Worm (Caenorhabditis elegans) whole organism, midembryonic: Measurements from ENCODE around the gene amx-1.

Source experiments
- T22C8.4 ChIP-seq: fragments of 200-800 bp; sonication (Bioruptor generic); IDR thresholded peaks from 2 replicates; pipeline ENCODE4 v1.3.6; 2022; ENCODE audit warnings: missing genetic modification characterization, missing compliant biosample characterization
- cog-1 ChIP-seq: sonication (generic microtip); optimal IDR thresholded peaks from 2 replicates; lab custom pipeline; 2016; ENCODE audit warnings: missing genetic modification characterization, missing compliant biosample characterization
- flt-1 ChIP-seq: fragments of 200-800 bp; sonication (Bioruptor generic); IDR thresholded peaks from 2 replicates; pipeline ENCODE4 v1.3.6; 2022; ENCODE audit warnings: missing genetic modification characterization, missing compliant biosample characterization
- klf-2 ChIP-seq: fragments of 200-800 bp; sonication (Bioruptor generic); conservative IDR thresholded peaks from 2 replicates; pipeline ENCODE4 v1.3.6; 2022; ENCODE audit warnings: missing genetic modification reagents, missing genetic modification characterization, missing compliant biosample characterization
- med-1 ChIP-seq: sonication (generic microtip); optimal IDR thresholded peaks from 2 replicates; lab custom pipeline; 2017; ENCODE audit warnings: missing genetic modification characterization, mild to moderate bottlenecking, missing compliant biosample characterization, antibody characterized with exemption, missing genetic modification reagents; ENCODE audit not compliant: insufficient read depth
- ref-1 ChIP-seq: fragments of 200-800 bp; sonication (Bioruptor generic); conservative IDR thresholded peaks from 2 replicates; pipeline ENCODE4 v1.3.6; 2022; ENCODE audit warnings: missing genetic modification reagents, missing genetic modification characterization, missing compliant biosample characterization
- tab-1 ChIP-seq: fragments of 200-800 bp; sonication (Bioruptor generic); IDR thresholded peaks from 2 replicates; pipeline ENCODE4 v1.3.6; 2022; ENCODE audit warnings: missing genetic modification characterization, missing compliant biosample characterization
- ztf-23 ChIP-seq: fragments of 200-800 bp; sonication (Bioruptor generic); IDR thresholded peaks from 2 replicates; pipeline ENCODE4 v1.3.6; 2022; ENCODE audit warnings: missing genetic modification reagents, missing genetic modification characterization, missing compliant biosample characterization
- ztf-29 ChIP-seq: fragments of 200-800 bp; sonication (Bioruptor generic); IDR thresholded peaks from 2 replicates; pipeline ENCODE4 v1.3.6; 2022; ENCODE audit warnings: missing genetic modification reagents, missing genetic modification characterization, missing compliant biosample characterization

ce11 chrIII:3806883-3807282 lies 15.3 kb upstream of the amx-1 start:
- TF ChIP-seq cog-1 (tag; lab: Kevin White, UChicago) = no peak
- no peak for TF ChIP-seq klf-2 (GFP tag; lab: Robert Waterston, UW)
- TF ChIP-seq T22C8.4 (GFP tag; lab: Robert Waterston, UW) = no peak
- TF ChIP-seq ztf-29 (GFP tag; lab: Robert Waterston, UW) = no peak
- no peak for TF ChIP-seq ref-1 (GFP tag; lab: Robert Waterston, UW)
- no peak for TF ChIP-seq tab-1 (GFP tag; lab: Robert Waterston, UW)
- TF ChIP-seq flt-1 (GFP tag; lab: Robert Waterston, UW) = no peak
- TF ChIP-seq ztf-23 (GFP tag; lab: Robert Waterston, UW) = no peak
- TF ChIP-seq med-1 (GFP tag; lab: Kevin White, UChicago) = no peak
